Worm (Caenorhabditis elegans): ENCODE measurements around the gene mig-10.

Gene mig-10

ce11 chrIII:8245591-8245990, 33.3 kb upstream of the mig-10 start, which contains the start of gene C02F5.3:
Gene C02F5.3 (plus strand): TSS chrIII:8245891.
- TF ChIP-seq ama-1 (optimal IDR thresholded peaks at IDR 0.05) = no peak

- no peak for TF ChIP-seq unc-62 (GFP tag; optimal IDR thresholded peaks at IDR 0.05)
- no peak for TF ChIP-seq lin-39 (tag; optimal IDR thresholded peaks at IDR 0.05)
- no peak for TF ChIP-seq sem-4 (tag; optimal IDR thresholded peaks at IDR 0.05)
- no peak for TF ChIP-seq nhr-77 (tag; optimal IDR thresholded peaks at IDR 0.05)
- no peak for TF ChIP-seq alr-1 (tag; optimal IDR thresholded peaks at IDR 0.05)
These were observed 31.9 kb upstream of the mig-10 start, which contains the start of gene C02F5.13 for ce11 chrIII:8247051-8247450. Gene C02F5.13 (plus strand): TSS chrIII:8247351.

ce11 chrIII:8249381-8249780, 29.5 kb upstream of the mig-10 start, which contains the start of the genes C02F5.10 and C02F5.2:
Gene C02F5.10 (minus strand): TSS chrIII:8249481.
Gene C02F5.2 (plus strand): TSS chrIII:8249619.
- TF ChIP-seq nhr-11 (tag; optimal IDR thresholded peaks at IDR 0.05) (no peak), ztf-4 (tag; optimal IDR thresholded peaks at IDR 0.05) (no peak), elt-1 (tag; optimal IDR thresholded peaks at IDR 0.05) (no peak), lin-11 (tag; optimal IDR thresholded peaks at IDR 0.05) (no peak), gmeb-1 (tag; optimal IDR thresholded peaks at IDR 0.05) (no peak), nhr-6 (tag; optimal IDR thresholded peaks at IDR 0.05) (no peak), zag-1 (tag; optimal IDR thresholded peaks at IDR 0.05) (no peak), sem-4 (tag; optimal IDR thresholded peaks at IDR 0.05) (no peak), C34F6.9 (tag; optimal IDR thresholded peaks at IDR 0.05) (no peak), nhr-77 (tag; optimal IDR thresholded peaks at IDR 0.05) (no peak), elt-3 (tag; optimal IDR thresholded peaks at IDR 0.05) (no peak), ceh-16 (tag; optimal IDR thresholded peaks at IDR 0.05) (no peak)

- TF ChIP-seq nhr-12 (tag; optimal IDR thresholded peaks at IDR 0.05) (no peak), mdl-1 (tag; optimal IDR thresholded peaks at IDR 0.05) (no peak), ztf-1 (GFP tag; conservative IDR thresholded peaks at IDR 0.05) (no peak), fos-1 (tag; optimal IDR thresholded peaks at IDR 0.05) (peak; percentile 2), elt-1 (tag; optimal IDR thresholded peaks at IDR 0.05) (no peak), snpc-4 (tag; optimal IDR thresholded peaks at IDR 0.05) (peak; percentile 9), nhr-129 (tag; optimal IDR thresholded peaks at IDR 0.05) (peak; percentile 76), aly-2 (tag; optimal IDR thresholded peaks at IDR 0.05) (no peak), ceh-82 (tag; optimal IDR thresholded peaks at IDR 0.05) (no peak), C34F6.9 (tag; optimal IDR thresholded peaks at IDR 0.05) (peak; percentile 65), sma-3 (GFP tag; optimal IDR thresholded peaks at IDR 0.05) (no peak), lin-13 (GFP tag; optimal IDR thresholded peaks at IDR 0.05) (no peak), ama-1 (optimal IDR thresholded peaks at IDR 0.05) (no peak), ztf-11 (tag; optimal IDR thresholded peaks at IDR 0.05) (no peak), sma-9 (GFP tag; optimal IDR thresholded peaks at IDR 0.05) (no peak), sma-9 (tag; optimal IDR thresholded peaks at IDR 0.05) (no peak), nhr-25 (tag; optimal IDR thresholded peaks at IDR 0.05) (no peak), nhr-237 (tag; optimal IDR thresholded peaks at IDR 0.05) (no peak), nhr-77 (tag; optimal IDR thresholded peaks at IDR 0.05) (no peak), crh-2 (tag; optimal IDR thresholded peaks at IDR 0.05) (peak; percentile 7), Y55F3AM.14 (GFP tag; optimal IDR thresholded peaks at IDR 0.05) (no peak), nhr-23 (tag; optimal IDR thresholded peaks at IDR 0.05) (no peak), alr-1 (tag; optimal IDR thresholded peaks at IDR 0.05) (no peak), ceh-16 (tag; optimal IDR thresholded peaks at IDR 0.05) (no peak), mab-5 (tag; optimal IDR thresholded peaks at IDR 0.05) (no peak), F13H6.1 (tag; optimal IDR thresholded peaks at IDR 0.05) (no peak), gmeb-1 (tag; optimal IDR thresholded peaks at IDR 0.05) (peak; percentile 73), dmd-4 (tag; optimal IDR thresholded peaks at IDR 0.05) (no peak), lsy-2 (tag; optimal IDR thresholded peaks at IDR 0.05) (peak in 1 of 2 experiments; percentile 72), lin-39 (tag; optimal IDR thresholded peaks at IDR 0.05) (no peak), skn-1 (tag; optimal IDR thresholded peaks at IDR 0.05) (no peak), zag-1 (tag; optimal IDR thresholded peaks at IDR 0.05) (no peak), sem-4 (tag; optimal IDR thresholded peaks at IDR 0.05) (no peak), unc-55 (GFP tag; optimal IDR thresholded peaks at IDR 0.05) (peak; percentile 84), unc-39 (tag; optimal IDR thresholded peaks at IDR 0.05) (no peak), nhr-6 (tag; optimal IDR thresholded peaks at IDR 0.05) (no peak), nhr-11 (tag; optimal IDR thresholded peaks at IDR 0.05) (no peak)
These were observed 28.8 kb upstream of the mig-10 start, which contains the start of gene knl-1 for ce11 chrIII:8250007-8250683. Gene knl-1 (plus strand): TSS chrIII:8250632.

Data from whole organism, L2 larva.